Comparison of ENCODE assay signal across 5 worm cellular contexts in the genomic region with DNA sequence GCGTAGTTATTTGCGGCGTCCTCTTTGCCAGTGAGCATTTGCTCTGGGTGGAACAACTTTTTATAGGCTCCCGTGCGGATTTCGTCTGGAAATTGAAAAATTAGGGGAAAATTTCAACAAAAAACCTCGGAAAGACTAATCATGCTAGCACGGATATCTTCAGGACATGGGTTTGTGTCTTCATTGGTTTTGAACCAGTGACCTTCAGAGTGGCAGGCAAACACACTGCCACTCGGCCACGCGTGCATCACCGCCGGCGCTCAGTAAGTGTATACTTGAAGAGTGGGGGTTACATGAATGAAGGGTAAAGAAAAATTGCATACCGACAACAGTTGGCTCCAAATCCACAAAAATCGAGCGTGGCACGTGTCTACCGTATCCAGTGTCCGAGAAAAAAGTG.
TF ChIP-seq lines count a peak whose summit lies in the region.

No protein-coding gene starts in this region.

TF ChIP-seq in whole organism, L1 larva, 84 proteins besides CTCF, POLR2A, EP300 and RAD21 (continues in another document):
- TF ChIP-seq unc-130 (tag; optimal IDR thresholded peaks at IDR 0.05; lab: Kevin White, UChicago) (no peak), ets-5 (GFP tag; IDR thresholded peaks at IDR 0.05; lab: Robert Waterston, UW) (no peak), mep-1 (tag; optimal IDR thresholded peaks at IDR 0.05; lab: Kevin White, UChicago) (peak; percentile 60), tlp-1 (tag; optimal IDR thresholded peaks at IDR 0.05; lab: Kevin White, UChicago) (no peak), nhr-237 (tag; optimal IDR thresholded peaks at IDR 0.05; lab: Kevin White, UChicago) (no peak), elt-2 (tag; optimal IDR thresholded peaks at IDR 0.05; lab: Kevin White, UChicago) (peak; percentile 45), jun-1 (tag; optimal IDR thresholded peaks at IDR 0.05; lab: Kevin White, UChicago) (no peak), nhr-84 (tag; optimal IDR thresholded peaks at IDR 0.05; lab: Kevin White, UChicago) (no peak), zip-4 (GFP tag; optimal IDR thresholded peaks at IDR 0.05; lab: Kevin White, UChicago) (peak; percentile 36), ceh-82 (tag; optimal IDR thresholded peaks at IDR 0.05; lab: Kevin White, UChicago) (peak; percentile 41 to 82 (median 49)), ceh-8 (GFP tag; optimal IDR thresholded peaks at IDR 0.05; lab: Kevin White, UChicago) (no peak), lin-15B (tag; optimal IDR thresholded peaks at IDR 0.05; lab: Kevin White, UChicago) (no peak), ceh-90 (tag; optimal IDR thresholded peaks at IDR 0.05; lab: Kevin White, UChicago) (no peak), lin-13 (GFP tag; optimal IDR thresholded peaks at IDR 0.05; lab: Kevin White, UChicago) (peak; percentile 69), fkh-8 (tag; optimal IDR thresholded peaks at IDR 0.05; lab: Kevin White, UChicago) (peak; percentile 51), unc-62 (GFP tag; optimal IDR thresholded peaks at IDR 0.05; lab: Kevin White, UChicago) (no peak), nhr-85 (tag; lab: Kevin White, UChicago) (peak; percentile 52), nhr-20 (tag; optimal IDR thresholded peaks at IDR 0.05; lab: Kevin White, UChicago) (peak; percentile 65)

TF ChIP-seq in whole organism, L3 larva, 47 proteins besides CTCF, POLR2A, EP300 and RAD21 (continues in another document):
- TF ChIP-seq fkh-10 (GFP tag; optimal IDR thresholded peaks at IDR 0.05; lab: Kevin White, UChicago) (no peak), lsy-12 (tag; optimal IDR thresholded peaks at IDR 0.05; lab: Kevin White, UChicago) (peak; percentile 69), pha-4 (tag; optimal IDR thresholded peaks at IDR 0.05; lab: Kevin White, UChicago) (peak; percentile 37), nhr-23 (tag; optimal IDR thresholded peaks at IDR 0.05; lab: Kevin White, UChicago) (no peak), snpc-4 (tag; optimal IDR thresholded peaks at IDR 0.05; lab: Kevin White, UChicago) (peak; percentile 52), elt-1 (tag; optimal IDR thresholded peaks at IDR 0.05; lab: Kevin White, UChicago) (no peak), nhr-77 (tag; optimal IDR thresholded peaks at IDR 0.05; lab: Kevin White, UChicago) (no peak), nhr-28 (tag; optimal IDR thresholded peaks at IDR 0.05; lab: Kevin White, UChicago) (no peak), elt-3 (tag; optimal IDR thresholded peaks at IDR 0.05; lab: Kevin White, UChicago) (no peak), fos-1 (tag; optimal IDR thresholded peaks at IDR 0.05; lab: Kevin White, UChicago) (no peak), nhr-43 (tag; optimal IDR thresholded peaks at IDR 0.05; lab: Kevin White, UChicago; ENCODE audit: poor library complexity, severe bottlenecking) (peak; percentile 63), egl-27 (tag; optimal IDR thresholded peaks at IDR 0.05; lab: Kevin White, UChicago) (no peak), nhr-12 (tag; optimal IDR thresholded peaks at IDR 0.05; lab: Kevin White, UChicago) (no peak), unc-62 (GFP tag; optimal IDR thresholded peaks at IDR 0.05; lab: Kevin White, UChicago) (no peak), elt-2 (tag; optimal IDR thresholded peaks at IDR 0.05; lab: Kevin White, UChicago) (peak; percentile 42), zag-1 (tag; optimal IDR thresholded peaks at IDR 0.05; lab: Kevin White, UChicago) (no peak), tbx-2 (tag; optimal IDR thresholded peaks at IDR 0.05; lab: Kevin White, UChicago) (peak; percentile 2), ceh-16 (tag; optimal IDR thresholded peaks at IDR 0.05; lab: Kevin White, UChicago) (no peak), ZK546.5 (tag; optimal IDR thresholded peaks at IDR 0.05; lab: Kevin White, UChicago) (no peak)

TF ChIP-seq in whole organism, early embryonic, 17 proteins besides CTCF, POLR2A, EP300 and RAD21:
- TF ChIP-seq B0310.2 (tag; optimal IDR thresholded peaks at IDR 0.05; lab: Kevin White, UChicago) (peak; percentile 88), flt-1 (GFP tag; IDR thresholded peaks at IDR 0.05; lab: Robert Waterston, UW) (peak; percentile 93), sea-1 (GFP tag; conservative IDR thresholded peaks at IDR 0.05; lab: Robert Waterston, UW) (peak; percentile 94), tbx-11 (GFP tag; IDR thresholded peaks at IDR 0.05; lab: Robert Waterston, UW) (peak; percentile 93), F13C5.2 (tag; optimal IDR thresholded peaks at IDR 0.05; lab: Kevin White, UChicago) (peak; percentile 92), hmbx-1 (tag; optimal IDR thresholded peaks at IDR 0.05; lab: Kevin White, UChicago) (peak; percentile 81), ceh-36 (tag; optimal IDR thresholded peaks at IDR 0.05; lab: Kevin White, UChicago) (peak; percentile 92), tra-4 (tag; optimal IDR thresholded peaks at IDR 0.05; lab: Kevin White, UChicago) (peak; percentile 84), pes-1 (GFP tag; IDR thresholded peaks at IDR 0.05; lab: Robert Waterston, UW) (peak; percentile 95), hmg-4 (GFP tag; optimal IDR thresholded peaks at IDR 0.05; lab: Kevin White, UChicago) (peak; percentile 96), ceh-13 (GFP tag; optimal IDR thresholded peaks at IDR 0.05; lab: Kevin White, UChicago) (peak; percentile 80), ets-7 (tag; optimal IDR thresholded peaks at IDR 0.05; lab: Kevin White, UChicago) (peak; percentile 82), ama-1 (optimal IDR thresholded peaks at IDR 0.05; lab: Kevin White, UChicago) (no peak), hnd-1 (tag; optimal IDR thresholded peaks at IDR 0.05; lab: Kevin White, UChicago) (peak; percentile 84), aly-1 (tag; optimal IDR thresholded peaks at IDR 0.05; lab: Kevin White, UChicago) (peak; percentile 93), scrt-1 (GFP tag; IDR thresholded peaks at IDR 0.05; lab: Robert Waterston, UW) (peak; percentile 96), tbx-37 (GFP tag; conservative IDR thresholded peaks at IDR 0.05; lab: Robert Waterston, UW) (peak; percentile 91)

TF ChIP-seq in whole organism, midembryonic, 9 proteins besides CTCF, POLR2A, EP300 and RAD21:
- TF ChIP-seq flt-1 (GFP tag; IDR thresholded peaks at IDR 0.05; lab: Robert Waterston, UW) (peak; percentile 96), med-1 (GFP tag; optimal IDR thresholded peaks at IDR 0.05; lab: Kevin White, UChicago; ENCODE audit: insufficient read depth) (peak; percentile 14), ztf-29 (GFP tag; IDR thresholded peaks at IDR 0.05; lab: Robert Waterston, UW) (peak; percentile 91), ref-1 (GFP tag; conservative IDR thresholded peaks at IDR 0.05; lab: Robert Waterston, UW) (peak; percentile 95), klf-2 (GFP tag; conservative IDR thresholded peaks at IDR 0.05; lab: Robert Waterston, UW) (peak; percentile 93), T22C8.4 (GFP tag; IDR thresholded peaks at IDR 0.05; lab: Robert Waterston, UW) (peak; percentile 87), tab-1 (GFP tag; IDR thresholded peaks at IDR 0.05; lab: Robert Waterston, UW) (peak; percentile 95), ztf-23 (GFP tag; IDR thresholded peaks at IDR 0.05; lab: Robert Waterston, UW) (peak; percentile 93), cog-1 (tag; optimal IDR thresholded peaks at IDR 0.05; lab: Kevin White, UChicago) (peak; percentile 83)
TF ChIP-seq in whole organism, midembryonic: peak in this region for 9.

TF ChIP-seq in whole organism, young adult, 124 proteins besides CTCF, POLR2A, EP300 and RAD21 (continues in another document):
- peak; percentile 90 for TF ChIP-seq nfyb-1 (GFP tag; IDR thresholded peaks at IDR 0.05; lab: Robert Waterston, UW)
- no peak for TF ChIP-seq bed-1 (GFP tag; IDR thresholded peaks at IDR 0.05; lab: Robert Waterston, UW)
- TF ChIP-seq T07F8.4 (tag; optimal IDR thresholded peaks at IDR 0.05; lab: Kevin White, UChicago) = peak; percentile 33
- peak; percentile 78 for TF ChIP-seq rpc-1 (optimal IDR thresholded peaks at IDR 0.05; lab: Kevin White, UChicago)
- TF ChIP-seq rpc-1 (tag; optimal IDR thresholded peaks at IDR 0.05; lab: Kevin White, UChicago) = peak; percentile 86
- TF ChIP-seq nfya-1 (tag; optimal IDR thresholded peaks at IDR 0.05; lab: Kevin White, UChicago; ENCODE audit: borderline replicate concordance, insufficient read depth) = no peak
- TF ChIP-seq egl-18 (GFP tag; IDR thresholded peaks at IDR 0.05; lab: Robert Waterston, UW) = 0 out of 2 replicates have a peak, but pooled peaks have one; percentile 45
- TF ChIP-seq C06A6.2 (GFP tag; conservative IDR thresholded peaks at IDR 0.05; lab: Robert Waterston, UW) = 0 out of 2 replicates have a peak, but pooled peaks have one; percentile 43
- TF ChIP-seq K12H6.12 (tag; optimal IDR thresholded peaks at IDR 0.05; lab: Kevin White, UChicago) = no peak
- TF ChIP-seq ets-4 (GFP tag; optimal IDR thresholded peaks at IDR 0.05; lab: Kevin White, UChicago) = no peak
- peak; percentile 58 for TF ChIP-seq repo-1 (tag; optimal IDR thresholded peaks at IDR 0.05; lab: Kevin White, UChicago)
- TF ChIP-seq dpl-1 (GFP tag; optimal IDR thresholded peaks at IDR 0.05; lab: Kevin White, UChicago) = no peak
- 0 out of 2 replicates have a peak, but pooled peaks have one; percentile 22 for TF ChIP-seq lir-1 (GFP tag; conservative IDR thresholded peaks at IDR 0.05; lab: Robert Waterston, UW)
- TF ChIP-seq mxl-1 (tag; optimal IDR thresholded peaks at IDR 0.05; lab: Kevin White, UChicago) = peak; percentile 80
- no peak for TF ChIP-seq Y95B8A.8 (GFP tag; IDR thresholded peaks at IDR 0.05; lab: Robert Waterston, UW)
- no peak for TF ChIP-seq hlh-26 (GFP tag; conservative IDR thresholded peaks at IDR 0.05; lab: Robert Waterston, UW)
- no peak for TF ChIP-seq lag-1 (GFP tag; IDR thresholded peaks at IDR 0.05; lab: Robert Waterston, UW)
- TF ChIP-seq nhr-90 (tag; optimal IDR thresholded peaks at IDR 0.05; lab: Kevin White, UChicago) = peak; percentile 83
- peak; percentile 54 for TF ChIP-seq lsl-1 (GFP tag; optimal IDR thresholded peaks at IDR 0.05; lab: Kevin White, UChicago)
- peak; percentile 71 for TF ChIP-seq ceh-100 (GFP tag; IDR thresholded peaks at IDR 0.05; lab: Robert Waterston, UW)
- no peak for TF ChIP-seq ceh-91 (GFP tag; IDR thresholded peaks at IDR 0.05; lab: Robert Waterston, UW)
- no peak for TF ChIP-seq nhr-27 (tag; optimal IDR thresholded peaks at IDR 0.05; lab: Kevin White, UChicago)
- TF ChIP-seq ccch-3 (GFP tag; optimal IDR thresholded peaks at IDR 0.05; lab: Kevin White, UChicago) = peak; percentile 57
- TF ChIP-seq hrde-1 (tag; optimal IDR thresholded peaks at IDR 0.05; lab: Kevin White, UChicago; ENCODE audit: borderline replicate concordance) = peak; percentile 53
- TF ChIP-seq lsy-27 (tag; optimal IDR thresholded peaks at IDR 0.05; lab: Kevin White, UChicago; ENCODE audit: borderline replicate concordance, insufficient read depth) = no peak
- peak; percentile 21 for TF ChIP-seq unc-130 (GFP tag; optimal IDR thresholded peaks at IDR 0.05; lab: Kevin White, UChicago)
- TF ChIP-seq aptf-3 (GFP tag; IDR thresholded peaks at IDR 0.05; lab: Robert Waterston, UW) = no peak
- no peak for TF ChIP-seq egl-44 (GFP tag; IDR thresholded peaks at IDR 0.05; lab: Robert Waterston, UW)
- TF ChIP-seq dox-1 (GFP tag; IDR thresholded peaks at IDR 0.05; lab: Robert Waterston, UW) = peak; percentile 76
- TF ChIP-seq attf-5 (GFP tag; optimal IDR thresholded peaks at IDR 0.05; lab: Kevin White, UChicago) = peak; percentile 34
